Worm (Caenorhabditis elegans) whole organism, L4 larva: ENCODE data around the gene C14C6.6.
A peak's percentile ranks its signal among the peaks of the same experiment; 100 is the strongest.

Experiments used
- T20F7.1 ChIP-seq: fragments of 200-800 bp; sonication (Bioruptor generic); optimal IDR thresholded peaks from 2 replicates; lab custom pipeline; 2018; ENCODE audit warnings: mild to moderate bottlenecking, missing genetic modification characterization, missing compliant biosample characterization
- Y48G9A.11 ChIP-seq: fragments of 200-800 bp; sonication (Bioruptor generic); IDR thresholded peaks from 2 replicates; pipeline ENCODE4 v1.3.6; 2022; ENCODE audit warnings: missing genetic modification reagents, missing genetic modification characterization, missing compliant biosample characterization
- ZK337.2 ChIP-seq: fragments of 200-800 bp; sonication (Bioruptor generic); IDR thresholded peaks from 2 replicates; pipeline ENCODE4 v1.3.6; 2022; ENCODE audit warnings: missing genetic modification reagents, missing genetic modification characterization, missing compliant biosample characterization
- aha-1 ChIP-seq: fragments of 150-350 bp; peaks from one replicate; lab custom pipeline; 2014; ENCODE audit warnings: missing biosample characterization, missing genetic modification characterization
- attf-4 ChIP-seq: sonication (generic microtip); optimal IDR thresholded peaks from 3 replicates; lab custom pipeline; 2017; ENCODE audit warnings: missing biosample characterization, missing genetic modification characterization
- ceh-28 ChIP-seq: fragments of 150-350 bp; optimal IDR thresholded peaks from 2 replicates; lab custom pipeline; 2014; ENCODE audit warnings: missing biosample characterization, missing genetic modification reagents, missing genetic modification characterization
- cey-2 ChIP-seq: sonication (generic microtip); optimal IDR thresholded peaks from 3 replicates; lab custom pipeline; 2017; ENCODE audit warnings: missing genetic modification characterization, mild to moderate bottlenecking, missing compliant biosample characterization, antibody characterized with exemption, borderline replicate concordance; ENCODE audit not compliant: insufficient read depth
- ctbp-1 ChIP-seq: fragments of 200-800 bp; sonication (Bioruptor generic); IDR thresholded peaks from 2 replicates; pipeline ENCODE4 v1.3.6; 2022; ENCODE audit warnings: missing genetic modification reagents, missing genetic modification characterization, missing compliant biosample characterization
- daf-16 ChIP-seq, 3 experiments: sonication (generic microtip); optimal IDR thresholded peaks; 2 replicates each; lab custom pipeline; 2016 to 2017; ENCODE audit warnings: missing genetic modification characterization in 3 of 3, missing genetic modification reagents in 3 of 3, mild to moderate bottlenecking in 2 of 3, missing compliant biosample characterization in 2 of 3, missing biosample characterization in 1 of 3, moderate library complexity in 1 of 3
- daf-19 ChIP-seq: fragments of 200-800 bp; sonication (Bioruptor generic); conservative IDR thresholded peaks from 2 replicates; pipeline ENCODE4 v1.3.6; 2022; ENCODE audit warnings: missing genetic modification characterization, missing compliant biosample characterization
- dmd-6 ChIP-seq: fragments of 200-800 bp; sonication (Bioruptor generic); IDR thresholded peaks from 2 replicates; pipeline ENCODE4 v1.3.6; 2022; ENCODE audit warnings: missing genetic modification reagents, missing genetic modification characterization, missing compliant biosample characterization
- dmd-8 ChIP-seq: fragments of 200-800 bp; sonication (Bioruptor generic); IDR thresholded peaks from 2 replicates; pipeline ENCODE4 v1.3.6; 2022; ENCODE audit warnings: missing genetic modification characterization, missing compliant biosample characterization
- dpl-1 ChIP-seq: fragments of 150-350 bp; optimal IDR thresholded peaks from 2 replicates; lab custom pipeline; 2014; ENCODE audit warnings: missing biosample characterization, missing genetic modification reagents, missing genetic modification characterization
- duxl-1 ChIP-seq: sonication (generic microtip); optimal IDR thresholded peaks from 2 replicates; lab custom pipeline; 2016; ENCODE audit warnings: mild to moderate bottlenecking, missing genetic modification characterization, moderate library complexity, missing compliant biosample characterization; ENCODE audit not compliant: poor library complexity
- dve-1 ChIP-seq: sonication (generic microtip); optimal IDR thresholded peaks from 2 replicates; lab custom pipeline; 2017; ENCODE audit warnings: antibody characterized with exemption, mild to moderate bottlenecking, missing genetic modification characterization, missing compliant biosample characterization; ENCODE audit not compliant: insufficient read depth
- hif-1 ChIP-seq, 2 experiments: sonication (generic microtip); optimal IDR thresholded peaks; 2 replicates each; lab custom pipeline; 2016 to 2017; ENCODE audit warnings: missing compliant biosample characterization in 2 of 2, missing genetic modification characterization in 2 of 2, missing genetic modification reagents in 2 of 2, missing genotype in 2 of 2, mild to moderate bottlenecking in 1 of 2
- hlh-30 ChIP-seq: sonication (generic microtip); optimal IDR thresholded peaks from 2 replicates; lab custom pipeline; 2017; ENCODE audit warnings: antibody characterized with exemption, mild to moderate bottlenecking, missing genetic modification characterization, missing compliant biosample characterization; ENCODE audit not compliant: insufficient read depth
- hmg-1.1 ChIP-seq: fragments of 200-800 bp; sonication (Bioruptor generic); IDR thresholded peaks from 2 replicates; pipeline ENCODE4 v1.3.6; 2022; ENCODE audit warnings: missing genetic modification reagents, missing genetic modification characterization, missing compliant biosample characterization
- jun-1 ChIP-seq: fragments of 150-350 bp; optimal IDR thresholded peaks from 2 replicates; lab custom pipeline; 2014; ENCODE audit warnings: missing biosample characterization, missing genetic modification reagents, missing genetic modification characterization
- lin-1 ChIP-seq: fragments of 200-800 bp; sonication (Bioruptor generic); IDR thresholded peaks from 2 replicates; pipeline ENCODE4 v1.3.6; 2022; ENCODE audit warnings: missing genetic modification reagents, missing genetic modification characterization, missing compliant biosample characterization
- lin-15B ChIP-seq: fragments of 150-350 bp; sonication (generic microtip); optimal IDR thresholded peaks from 3 replicates; lab custom pipeline; 2014; ENCODE audit warnings: missing biosample characterization, missing genetic modification characterization
- lsy-2 ChIP-seq, 2 experiments: fragments of 150-350 bp in 1 of 2; sonication (generic microtip) in 1 of 2; optimal IDR thresholded peaks; 2 replicates each; lab custom pipeline; 2014 to 2017; ENCODE audit warnings: missing biosample characterization in 2 of 2, missing genetic modification characterization in 2 of 2
- mdl-1 ChIP-seq, 2 experiments: fragments of 150-350 bp in 1 of 2; sonication (generic microtip) in 1 of 2; optimal IDR thresholded peaks; 2 replicates each; lab custom pipeline; 2014 to 2017; ENCODE audit warnings: missing biosample characterization in 2 of 2, missing genetic modification characterization in 2 of 2
- mep-1 ChIP-seq: fragments of 150-350 bp; sonication (generic microtip); optimal IDR thresholded peaks from 3 replicates; lab custom pipeline; 2014; ENCODE audit warnings: missing biosample characterization, missing genetic modification characterization
- mes-2 ChIP-seq: sonication (generic microtip); optimal IDR thresholded peaks from 2 replicates; lab custom pipeline; 2016; ENCODE audit warnings: missing genotype, mild to moderate bottlenecking, missing genetic modification characterization, missing compliant biosample characterization; ENCODE audit not compliant: poor library complexity, severe bottlenecking
- mxl-2 ChIP-seq: fragments of 200-800 bp; sonication (Bioruptor generic); conservative IDR thresholded peaks from 2 replicates; pipeline ENCODE4 v1.3.6; 2022; ENCODE audit warnings: missing genetic modification reagents, missing genetic modification characterization, missing compliant biosample characterization
- mxl-3 ChIP-seq: fragments of 200-800 bp; sonication (Bioruptor generic); optimal IDR thresholded peaks from 2 replicates; lab custom pipeline; 2018; ENCODE audit warnings: mild to moderate bottlenecking, missing genetic modification characterization, missing compliant biosample characterization
- nhr-10 ChIP-seq: fragments of 150-350 bp; optimal IDR thresholded peaks from 2 replicates; lab custom pipeline; 2014; ENCODE audit warnings: missing biosample characterization, missing genetic modification characterization
- nhr-102 ChIP-seq: sonication (generic microtip); optimal IDR thresholded peaks from 2 replicates; lab custom pipeline; 2016; ENCODE audit warnings: mild to moderate bottlenecking, missing genetic modification characterization, moderate library complexity, missing compliant biosample characterization
- nhr-11 ChIP-seq: fragments of 150-350 bp; optimal IDR thresholded peaks from 2 replicates; lab custom pipeline; 2014; ENCODE audit warnings: missing biosample characterization, missing genetic modification characterization
- nhr-111 ChIP-seq: fragments of 200-800 bp; sonication (Bioruptor generic); optimal IDR thresholded peaks from 2 replicates; lab custom pipeline; 2018; ENCODE audit warnings: mild to moderate bottlenecking, missing genetic modification characterization, missing compliant biosample characterization
- nhr-25 ChIP-seq: sonication (generic microtip); optimal IDR thresholded peaks from 2 replicates; lab custom pipeline; 2017; ENCODE audit warnings: missing genetic modification characterization, mild to moderate bottlenecking, missing compliant biosample characterization, antibody characterized with exemption, moderate library complexity, borderline replicate concordance; ENCODE audit not compliant: insufficient read depth
- nhr-28 ChIP-seq: fragments of 150-350 bp; optimal IDR thresholded peaks from 2 replicates; lab custom pipeline; 2014; ENCODE audit warnings: missing biosample characterization, missing genetic modification characterization
- nhr-48 ChIP-seq: sonication (generic microtip); optimal IDR thresholded peaks from 2 replicates; lab custom pipeline; 2016; ENCODE audit warnings: mild to moderate bottlenecking, missing genetic modification characterization, missing compliant biosample characterization
- nhr-6 ChIP-seq: fragments of 150-350 bp; optimal IDR thresholded peaks from 2 replicates; lab custom pipeline; 2014; ENCODE audit warnings: missing biosample characterization, missing genetic modification characterization
- nhr-76 ChIP-seq: fragments of 150-350 bp; optimal IDR thresholded peaks from 2 replicates; lab custom pipeline; 2014; ENCODE audit warnings: missing biosample characterization, missing genetic modification characterization
- nhr-77 ChIP-seq: fragments of 150-350 bp; optimal IDR thresholded peaks from 2 replicates; lab custom pipeline; 2014; ENCODE audit warnings: missing biosample characterization, missing genetic modification characterization
- pha-4 ChIP-seq, 2 experiments: fragments of 150-350 bp in 1 of 2; fragments of 200-800 bp in 1 of 2; sonication (Bioruptor generic) in 1 of 2; IDR thresholded peaks in 1 of 2; optimal IDR thresholded peaks in 1 of 2; 2 replicates each; pipeline versions ENCODE4 v1.3.6 to Lab custom; 2014 to 2022; ENCODE audit warnings: missing genetic modification characterization in 2 of 2, missing genetic modification reagents in 2 of 2, missing biosample characterization in 1 of 2, missing compliant biosample characterization in 1 of 2
- php-3 ChIP-seq: fragments of 200-800 bp; sonication (Bioruptor generic); IDR thresholded peaks from 2 replicates; pipeline ENCODE4 v1.3.6; 2022; ENCODE audit warnings: missing genetic modification reagents, missing genetic modification characterization, missing compliant biosample characterization
- pqm-1 ChIP-seq: sonication (generic microtip); optimal IDR thresholded peaks from 2 replicates; lab custom pipeline; 2017; ENCODE audit warnings: missing biosample characterization, missing genetic modification characterization
- rbr-2 ChIP-seq: sonication (generic microtip); optimal IDR thresholded peaks from 2 replicates; lab custom pipeline; 2016; ENCODE audit warnings: missing genotype, missing genetic modification characterization, missing compliant biosample characterization
- tag-97 ChIP-seq: fragments of 200-800 bp; sonication (Bioruptor generic); IDR thresholded peaks from 2 replicates; pipeline ENCODE4 v1.3.6; 2022; ENCODE audit warnings: missing genetic modification characterization, missing compliant biosample characterization
- unc-39 ChIP-seq: sonication (generic microtip); optimal IDR thresholded peaks from 2 replicates; lab custom pipeline; 2017; ENCODE audit warnings: missing biosample characterization, missing genetic modification characterization
- zfp-2 ChIP-seq: sonication (generic microtip); optimal IDR thresholded peaks from 2 replicates; lab custom pipeline; 2016; ENCODE audit warnings: mild to moderate bottlenecking, missing genetic modification characterization, missing compliant biosample characterization
- zip-11 ChIP-seq: fragments of 200-800 bp; sonication (Bioruptor generic); IDR thresholded peaks from 2 replicates; pipeline ENCODE4 v1.3.6; 2022; ENCODE audit warnings: missing genetic modification characterization, missing compliant biosample characterization
- zip-2 ChIP-seq: fragments of 150-350 bp; optimal IDR thresholded peaks from 2 replicates; lab custom pipeline; 2014; ENCODE audit warnings: missing biosample characterization, missing genetic modification characterization
- ztf-7 ChIP-seq: fragments of 150-350 bp; optimal IDR thresholded peaks from 2 replicates; lab custom pipeline; 2014; ENCODE audit warnings: missing biosample characterization, missing genetic modification characterization

Gene C14C6.6

ce11 chrV:534176-534575, 13.7 kb downstream of the C14C6.6 start, which contains the start of gene nhr-132 (continued):
- TF ChIP-seq lin-1 (GFP tag; lab: Robert Waterston, UW) (0 out of 2 replicates have a peak, but pooled peaks have one; percentile 8), cey-2 (no peak), unc-39 (no peak), nhr-28 (tag; lab: Kevin White, UChicago) (peak; percentile 77), T20F7.1 (GFP tag; lab: Kevin White, UChicago) (no peak), Y48G9A.11 (no peak), php-3 (GFP tag; lab: Robert Waterston, UW) (peak; percentile 70), zip-2 (tag; lab: Kevin White, UChicago) (peak; percentile 0), lin-15B (tag; lab: Kevin White, UChicago) (no peak), nhr-77 (peak; percentile 8), mxl-2 (GFP tag; lab: Robert Waterston, UW) (no peak), zip-11 (GFP tag; lab: Robert Waterston, UW) (no peak), aha-1 (tag; lab: Kevin White, UChicago) (no peak)

- TF ChIP-seq nhr-102 (peak; percentile 84), Y48G9A.11 (no peak), dpl-1 (GFP tag; lab: Kevin White, UChicago) (peak; percentile 16), mxl-3 (peak; percentile 56), nhr-48 (tag; lab: Kevin White, UChicago) (peak; percentile 94), nhr-76 (tag; lab: Kevin White, UChicago) (peak; percentile 32), attf-4 (no peak), duxl-1 (tag; lab: Kevin White, UChicago) (peak; percentile 32), nhr-77 (peak; percentile 92), daf-19 (no peak), nhr-10 (tag; lab: Kevin White, UChicago) (peak; percentile 59), mes-2 (peak; percentile 76), dmd-6 (peak; percentile 97), tag-97 (GFP tag; lab: Robert Waterston, UW) (no peak), lsy-2 (tag; optimal IDR thresholded peaks at IDR 0.05; lab: Kevin White, UChicago) (peak in 1 of 2 experiments; percentile 35), pha-4 (GFP tag; IDR thresholded peaks at IDR 0.05; lab: Robert Waterston, UW) (no peak), pha-4 (tag; optimal IDR thresholded peaks at IDR 0.05; lab: Kevin White, UChicago) (peak; percentile 52), ctbp-1 (no peak), zfp-2 (tag; lab: Kevin White, UChicago) (no peak), hmg-1.1 (GFP tag; lab: Robert Waterston, UW) (0 out of 2 replicates have a peak, but pooled peaks have one; percentile 28), nhr-6 (peak; percentile 79), daf-16 (GFP tag; optimal IDR thresholded peaks at IDR 0.05; lab: Kevin White, UChicago) (no peak), daf-16 (tag; optimal IDR thresholded peaks at IDR 0.05; lab: Kevin White, UChicago) (peak; percentile 63), nhr-28 (tag; lab: Kevin White, UChicago) (peak; percentile 98), nhr-11 (tag; lab: Kevin White, UChicago) (peak; percentile 69), mep-1 (no peak), jun-1 (tag; lab: Kevin White, UChicago) (peak; percentile 53), mdl-1 (tag; optimal IDR thresholded peaks at IDR 0.05; lab: Kevin White, UChicago) (peak; percentile 74 to 86), hif-1 (tag; optimal IDR thresholded peaks at IDR 0.05; lab: Kevin White, UChicago) (peak in 1 of 2 experiments; percentile 42), dmd-8 (GFP tag; lab: Robert Waterston, UW) (no peak), hlh-30 (tag; lab: Kevin White, UChicago) (peak; percentile 79), nhr-25 (tag; lab: Kevin White, UChicago) (peak; percentile 59), pqm-1 (peak; percentile 76), ZK337.2 (GFP tag; lab: Robert Waterston, UW) (no peak), zip-2 (tag; lab: Kevin White, UChicago) (peak; percentile 98), ceh-28 (tag; lab: Kevin White, UChicago) (no peak), nhr-111 (GFP tag; lab: Kevin White, UChicago) (no peak), lin-1 (GFP tag; lab: Robert Waterston, UW) (peak; percentile 90), rbr-2 (tag; lab: Kevin White, UChicago) (peak; percentile 4), mxl-2 (GFP tag; lab: Robert Waterston, UW) (no peak), ztf-7 (tag; lab: Kevin White, UChicago) (peak; percentile 77), dve-1 (tag; lab: Kevin White, UChicago) (peak; percentile 94)
Measured at ce11 chrV:532046-532445, 15.8 kb downstream of the C14C6.6 start, which contains the start of gene nhr-58. nhr-58 (plus strand) TSS chrV:532259.
